Fruit fly (Drosophila melanogaster) whole organism, wandering third instar larva: Measurements from ENCODE around the gene Gyc88E.

Experiments
- Hr78 ChIP-seq: fragments of >200 bp; optimal IDR thresholded peaks from 2 replicates; lab custom pipeline; 2017; ENCODE audit warnings: missing biosample characterization, missing genetic modification characterization
- Hr83 ChIP-seq: fragments of 200-300 bp; sonication (Bioruptor generic); optimal IDR thresholded peaks from 2 replicates; lab custom pipeline; 2016; ENCODE audit warnings: missing biosample characterization, mild to moderate bottlenecking, missing genetic modification characterization, moderate library complexity; ENCODE audit not compliant: poor library complexity, severe bottlenecking
- OdsH ChIP-seq: fragments of 200-800 bp; sonication (Bioruptor generic); optimal IDR thresholded peaks from 2 replicates; lab custom pipeline; 2016; ENCODE audit warnings: missing biosample characterization, mild to moderate bottlenecking, missing genetic modification characterization
- ey ChIP-seq: fragments of 200-800 bp; sonication (Bioruptor generic); optimal IDR thresholded peaks from 2 replicates; lab custom pipeline; 2016; ENCODE audit warnings: missing biosample characterization, missing genetic modification characterization
- foxo ChIP-seq, 2 experiments: fragments of 200-800 bp; sonication (Bioruptor generic); optimal IDR thresholded peaks; 2 replicates in 1 of 2; 3 replicates in 1 of 2; lab custom pipeline; 2016 to 2017; ENCODE audit warnings: missing biosample characterization in 2 of 2, missing genetic modification characterization in 2 of 2
- pan ChIP-seq: fragments of >200 bp; optimal IDR thresholded peaks from 2 replicates; lab custom pipeline; 2017
- psq ChIP-seq: fragments of 200-800 bp; sonication (Bioruptor generic); optimal IDR thresholded peaks from 3 replicates; lab custom pipeline; 2017; ENCODE audit warnings: missing biosample characterization, mild to moderate bottlenecking, missing genetic modification characterization, moderate library complexity

DNA sequence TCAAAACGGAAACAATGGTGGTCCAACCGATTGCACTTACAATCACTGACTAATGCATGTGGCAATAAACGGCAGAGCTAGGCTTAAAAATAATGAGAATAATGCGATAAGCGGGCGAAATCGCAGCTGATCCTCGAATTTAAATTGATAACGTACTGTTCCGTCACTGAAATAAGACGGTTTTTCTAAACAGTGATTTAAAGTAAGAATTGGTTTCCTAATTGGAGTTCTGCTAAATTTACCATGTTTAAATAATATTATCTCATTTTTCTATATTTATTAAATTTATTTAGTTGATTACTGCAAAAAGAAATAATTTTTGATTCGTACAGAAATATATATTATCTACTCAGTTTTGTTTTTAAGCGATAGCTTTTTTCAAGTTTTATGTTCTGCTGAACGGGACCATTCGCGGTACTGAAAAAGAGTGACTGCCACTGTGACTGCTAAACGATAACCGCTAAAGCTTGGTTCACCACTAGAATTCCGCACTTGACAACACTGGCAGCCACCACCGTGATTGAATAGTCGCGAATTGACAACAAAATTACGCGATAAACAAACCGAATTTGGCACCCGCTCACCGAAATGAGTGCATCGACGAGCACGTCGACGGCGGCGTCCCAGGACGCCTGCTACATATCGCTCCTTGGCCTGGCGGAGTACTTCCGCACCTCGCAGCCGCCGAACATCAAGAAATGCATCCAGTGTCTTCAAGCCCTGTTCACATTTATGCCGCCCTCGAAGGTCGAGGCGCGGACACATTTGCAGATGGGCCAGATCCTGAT, 58.7 kb downstream of the Gyc88E start, which contains the start of the genes Spn88Eb and Mau2:
- TF ChIP-seq Hr83 (GFP tag; lab: Kevin White, UChicago) = peak; percentile 72
- no peak for TF ChIP-seq Hr78 (GFP tag; lab: Kevin White, UChicago)
- TF ChIP-seq psq (GFP tag; lab: Kevin White, UChicago) = peak; percentile 15
- TF ChIP-seq ey = peak; percentile 47
- TF ChIP-seq foxo (GFP tag; optimal IDR thresholded peaks at IDR 0.05; lab: Kevin White, UChicago) = peak in 1 of 2 experiments; percentile 81
- TF ChIP-seq OdsH (GFP tag; lab: Kevin White, UChicago) = peak; percentile 18
- TF ChIP-seq pan (lab: Kevin White, UChicago) = no peak
